Worm (Caenorhabditis elegans): ENCODE measurements around the gene C55A6.12.
A peak's percentile ranks its signal among the peaks of the same experiment; 100 is the strongest.

C55A6.12 gene

DNA sequence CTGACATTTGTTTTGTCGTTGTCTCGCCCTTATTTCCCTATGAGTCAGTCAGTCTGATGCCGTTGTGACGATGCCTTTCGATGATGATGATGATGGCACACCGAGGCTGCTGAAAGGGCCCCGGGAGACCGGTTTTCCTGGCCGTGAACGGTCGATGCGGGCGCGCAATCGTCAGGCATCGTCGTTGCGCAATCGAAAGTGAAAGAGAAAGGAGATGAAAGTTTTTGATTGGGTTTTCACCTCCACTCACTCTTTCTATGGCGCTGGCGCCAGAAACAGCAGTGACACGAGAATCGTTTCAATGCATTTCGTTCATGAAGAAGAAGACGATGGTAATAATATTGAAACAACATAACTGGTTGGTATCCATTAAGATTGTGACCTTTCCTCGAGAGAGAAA is 30.0 kb upstream of the C55A6.12 start (continued):
- no peak for TF ChIP-seq hlh-17 (GFP tag; optimal IDR thresholded peaks at IDR 0.05; ENCODE audit: borderline replicate concordance)
- peak; percentile 88 for TF ChIP-seq lin-14 (GFP tag; optimal IDR thresholded peaks at IDR 0.05)
- peak in 1 of 2 experiments; percentile 57 for TF ChIP-seq mdl-1 (tag; optimal IDR thresholded peaks at IDR 0.05)
- TF ChIP-seq ceh-88 (GFP tag; IDR thresholded peaks at IDR 0.05): no peak
- TF ChIP-seq nhr-71 (tag; optimal IDR thresholded peaks at IDR 0.05): peak; percentile 66
- TF ChIP-seq nhr-12 (tag; optimal IDR thresholded peaks at IDR 0.05): no peak
- peak; percentile 99 for TF ChIP-seq nhr-85 (tag)
- TF ChIP-seq mep-1 (tag; optimal IDR thresholded peaks at IDR 0.05): peak; percentile 1
- TF ChIP-seq ceh-63 (GFP tag; optimal IDR thresholded peaks at IDR 0.05): no peak
- no peak for TF ChIP-seq ztf-11 (tag; optimal IDR thresholded peaks at IDR 0.05)
- no peak for TF ChIP-seq lin-39 (tag; optimal IDR thresholded peaks at IDR 0.05)
- TF ChIP-seq pqm-1 (tag; optimal IDR thresholded peaks at IDR 0.05): no peak
- no peak for TF ChIP-seq ets-5 (GFP tag; IDR thresholded peaks at IDR 0.05)
- TF ChIP-seq unc-130 (tag; optimal IDR thresholded peaks at IDR 0.05): no peak
- TF ChIP-seq skn-1 (tag; optimal IDR thresholded peaks at IDR 0.05): peak; percentile 27
- TF ChIP-seq jun-1 (tag; optimal IDR thresholded peaks at IDR 0.05): peak; percentile 14
- TF ChIP-seq grh-1 (GFP tag; IDR thresholded peaks at IDR 0.05): peak; percentile 96
- TF ChIP-seq lin-13 (GFP tag; optimal IDR thresholded peaks at IDR 0.05): peak; percentile 13
- peak in 1 of 2 experiments; percentile 50 for TF ChIP-seq lsy-2 (tag; optimal IDR thresholded peaks at IDR 0.05)
- no peak for TF ChIP-seq fkh-4 (tag; optimal IDR thresholded peaks at IDR 0.05; ENCODE audit: borderline replicate concordance)
- no peak for TF ChIP-seq lin-15B (tag; optimal IDR thresholded peaks at IDR 0.05)
- TF ChIP-seq sox-4 (tag; optimal IDR thresholded peaks at IDR 0.05): no peak
- no peak for TF ChIP-seq mef-2 (tag; optimal IDR thresholded peaks at IDR 0.05)
- TF ChIP-seq dpl-1 (GFP tag; optimal IDR thresholded peaks at IDR 0.05): peak in 1 of 3 experiments; percentile 8
- TF ChIP-seq tlp-1 (tag; optimal IDR thresholded peaks at IDR 0.05): no peak
- peak in 1 of 2 experiments; percentile 58 for TF ChIP-seq egl-27 (tag; optimal IDR thresholded peaks at IDR 0.05)
- no peak for TF ChIP-seq fkh-10 (GFP tag; optimal IDR thresholded peaks at IDR 0.05)
- no peak for TF ChIP-seq nhr-11 (tag; optimal IDR thresholded peaks at IDR 0.05)
- TF ChIP-seq lin-35 (GFP tag; optimal IDR thresholded peaks at IDR 0.05): peak in 1 of 2 experiments; percentile 31
- peak; percentile 60 for TF ChIP-seq nhr-90 (tag; optimal IDR thresholded peaks at IDR 0.05; ENCODE audit: poor library complexity)
- no peak for TF ChIP-seq xbp-1 (tag; optimal IDR thresholded peaks at IDR 0.05)
- no peak for TF ChIP-seq ama-1 (optimal IDR thresholded peaks at IDR 0.05)
- no peak for TF ChIP-seq C04F5.9 (tag; optimal IDR thresholded peaks at IDR 0.05)
- TF ChIP-seq fkh-8 (tag; optimal IDR thresholded peaks at IDR 0.05): no peak
- peak; percentile 13 for TF ChIP-seq efl-3 (GFP tag; optimal IDR thresholded peaks at IDR 0.05)
- TF ChIP-seq elt-3 (tag; optimal IDR thresholded peaks at IDR 0.05): peak in 4 of 6 experiments; percentile 20 to 71 (median 39)
- TF ChIP-seq F16B12.6 (tag; optimal IDR thresholded peaks at IDR 0.05): no peak
- TF ChIP-seq nhr-47 (tag; optimal IDR thresholded peaks at IDR 0.05): no peak
- no peak for TF ChIP-seq C34B4.2 (tag; optimal IDR thresholded peaks at IDR 0.05)

DNA sequence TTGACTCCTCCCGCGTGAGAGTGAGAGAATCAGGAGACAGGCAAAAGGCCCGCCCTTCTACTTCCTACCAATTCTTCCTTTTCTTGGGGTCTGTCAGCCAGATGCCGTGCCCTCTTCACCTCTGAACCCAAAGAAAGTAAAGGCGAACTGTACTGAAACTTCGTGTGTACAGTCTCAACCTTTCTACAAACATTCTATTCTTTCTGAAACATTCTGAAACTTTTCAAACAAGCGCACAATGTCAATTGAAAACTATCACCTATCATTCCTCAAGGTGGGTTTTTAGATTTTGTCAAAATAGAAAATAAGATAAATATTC is 29.6 kb upstream of the C55A6.12 start:
- no peak for TF ChIP-seq pqm-1 (tag; optimal IDR thresholded peaks at IDR 0.05)
- TF ChIP-seq sox-4 (tag; optimal IDR thresholded peaks at IDR 0.05): no peak

DNA sequence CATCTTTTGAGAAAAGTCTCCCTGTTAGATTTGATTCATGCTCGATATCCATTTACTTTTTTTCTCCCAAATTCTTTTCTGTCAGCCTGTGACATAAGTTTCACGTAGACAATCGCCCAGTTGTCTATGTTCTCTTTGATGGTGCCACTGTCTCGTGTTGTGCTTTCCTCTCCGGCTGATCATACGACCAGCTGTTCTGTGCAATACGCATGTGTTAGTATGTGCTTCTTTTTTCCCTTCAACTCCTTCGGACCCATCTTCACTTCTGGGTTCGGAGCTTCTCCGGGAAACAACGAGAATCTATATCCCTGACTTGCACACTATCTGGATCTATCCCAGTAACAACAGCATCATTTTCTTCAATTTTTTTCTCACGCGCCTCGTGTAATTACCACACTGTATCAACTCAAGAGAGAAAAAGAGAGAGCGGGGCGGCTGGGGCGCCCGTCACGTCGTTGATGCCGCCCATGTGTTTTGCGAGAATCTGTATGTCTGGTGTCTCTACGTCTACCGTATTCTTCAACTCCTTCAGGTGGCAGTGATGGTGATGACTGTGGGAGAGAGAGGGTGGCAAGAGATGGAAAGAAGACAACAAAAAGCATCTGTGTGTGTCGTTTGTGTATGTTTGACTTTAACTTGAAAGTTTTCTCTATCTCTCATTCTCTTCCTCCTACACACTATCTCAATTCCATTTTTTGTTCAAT is 29.1 kb upstream of the C55A6.12 start:
- peak; percentile 91 for TF ChIP-seq tbx-2 (tag; optimal IDR thresholded peaks at IDR 0.05)
- TF ChIP-seq nhr-237 (tag; optimal IDR thresholded peaks at IDR 0.05): peak; percentile 35
- no peak for TF ChIP-seq sptf-1 (tag; optimal IDR thresholded peaks at IDR 0.05)
- no peak for TF ChIP-seq alr-1 (tag; optimal IDR thresholded peaks at IDR 0.05; ENCODE audit: borderline replicate concordance)
- no peak for TF ChIP-seq zip-4 (GFP tag; optimal IDR thresholded peaks at IDR 0.05)
- peak; percentile 83 for TF ChIP-seq C16A3.4 (tag; optimal IDR thresholded peaks at IDR 0.05)
- TF ChIP-seq hpl-2 (GFP tag; optimal IDR thresholded peaks at IDR 0.05): peak; percentile 20
- TF ChIP-seq rnt-1 (tag; optimal IDR thresholded peaks at IDR 0.05): peak; percentile 79
- peak; percentile 19 to 55 (median 25) for TF ChIP-seq dpl-1 (GFP tag; optimal IDR thresholded peaks at IDR 0.05)
- peak; percentile 94 for TF ChIP-seq snu-23 (GFP tag; optimal IDR thresholded peaks at IDR 0.05)
- no peak for TF ChIP-seq unc-62 (GFP tag; optimal IDR thresholded peaks at IDR 0.05)
- peak; percentile 82 for TF ChIP-seq fos-1 (tag; optimal IDR thresholded peaks at IDR 0.05)
- peak; percentile 53 to 78 for TF ChIP-seq lin-35 (GFP tag; optimal IDR thresholded peaks at IDR 0.05)
- peak; percentile 74 for TF ChIP-seq mep-1 (tag; optimal IDR thresholded peaks at IDR 0.05)
- peak; percentile 58 for TF ChIP-seq jun-1 (tag; optimal IDR thresholded peaks at IDR 0.05)
- no peak for TF ChIP-seq ceh-90 (tag; optimal IDR thresholded peaks at IDR 0.05)
- TF ChIP-seq mdl-1 (tag; optimal IDR thresholded peaks at IDR 0.05): peak; percentile 53 to 96
